Worm (Caenorhabditis elegans) whole organism, L2 larva: Measurements from ENCODE around the gene W01D2.3.

Experiments
- C34F6.9 ChIP-seq: fragments of 150-350 bp; optimal IDR thresholded peaks from 2 replicates; lab custom pipeline; 2014; ENCODE audit warnings: missing biosample characterization, missing genetic modification characterization
- F13H6.1 ChIP-seq: sonication (generic microtip); optimal IDR thresholded peaks from 2 replicates; lab custom pipeline; 2016; ENCODE audit warnings: missing genetic modification characterization, missing compliant biosample characterization
- alr-1 ChIP-seq: fragments of 150-350 bp; optimal IDR thresholded peaks from 2 replicates; lab custom pipeline; 2014; ENCODE audit warnings: missing biosample characterization, missing genetic modification characterization
- aly-2 ChIP-seq: fragments of 150-350 bp; optimal IDR thresholded peaks from 2 replicates; lab custom pipeline; 2014; ENCODE audit warnings: missing biosample characterization, missing genetic modification characterization
- blmp-1 ChIP-seq: sonication (generic microtip); optimal IDR thresholded peaks from 2 replicates; lab custom pipeline; 2017; ENCODE audit warnings: missing genetic modification characterization, mild to moderate bottlenecking, missing compliant biosample characterization, antibody characterized with exemption, moderate library complexity; ENCODE audit not compliant: insufficient read depth
- ceh-16 ChIP-seq: fragments of 150-350 bp; optimal IDR thresholded peaks from 2 replicates; lab custom pipeline; 2014; ENCODE audit warnings: missing biosample characterization, missing genetic modification characterization
- ceh-82 ChIP-seq: fragments of 150-350 bp; optimal IDR thresholded peaks from 2 replicates; lab custom pipeline; 2014; ENCODE audit warnings: missing biosample characterization, missing genetic modification characterization
- dmd-4 ChIP-seq: sonication (generic microtip); optimal IDR thresholded peaks from 2 replicates; lab custom pipeline; 2017; ENCODE audit warnings: missing biosample characterization, missing genetic modification characterization
- egl-27 ChIP-seq: sonication (generic microtip); optimal IDR thresholded peaks from 3 replicates; lab custom pipeline; 2017; ENCODE audit warnings: missing biosample characterization, missing genetic modification reagents, missing genetic modification characterization
- elt-1 ChIP-seq: fragments of 150-350 bp; optimal IDR thresholded peaks from 2 replicates; lab custom pipeline; 2014; ENCODE audit warnings: missing biosample characterization, missing genetic modification characterization
- elt-3 ChIP-seq: sonication (generic microtip); optimal IDR thresholded peaks from 2 replicates; lab custom pipeline; 2017; ENCODE audit warnings: missing biosample characterization, missing genetic modification characterization
- fos-1 ChIP-seq: fragments of 150-350 bp; optimal IDR thresholded peaks from 2 replicates; lab custom pipeline; 2014; ENCODE audit warnings: missing biosample characterization, missing genetic modification characterization
- lin-11 ChIP-seq: fragments of 150-350 bp; sonication (generic microtip); optimal IDR thresholded peaks from 2 replicates; lab custom pipeline; 2014; ENCODE audit warnings: missing biosample characterization, missing genetic modification characterization, inconsistent platforms, mixed read lengths
- lin-13 ChIP-seq: fragments of 150-350 bp; optimal IDR thresholded peaks from 2 replicates; lab custom pipeline; 2014; ENCODE audit warnings: missing biosample characterization, missing genetic modification reagents, missing genetic modification characterization
- lsy-2 ChIP-seq, 2 experiments: fragments of 150-350 bp in 1 of 2; sonication (generic microtip) in 1 of 2; optimal IDR thresholded peaks; 2 replicates each; lab custom pipeline; 2014 to 2017; ENCODE audit warnings: missing biosample characterization in 2 of 2, missing genetic modification characterization in 2 of 2
- mab-5 ChIP-seq: fragments of 150-350 bp; optimal IDR thresholded peaks from 2 replicates; lab custom pipeline; 2014; ENCODE audit warnings: missing biosample characterization, missing genetic modification characterization
- mdl-1 ChIP-seq, 2 experiments: fragments of 150-350 bp in 1 of 2; sonication (generic microtip) in 1 of 2; optimal IDR thresholded peaks; 2 replicates each; lab custom pipeline; 2017; ENCODE audit warnings: missing biosample characterization in 2 of 2, missing genetic modification characterization in 2 of 2
- nhr-10 ChIP-seq: sonication (generic microtip); optimal IDR thresholded peaks from 2 replicates; lab custom pipeline; 2017; ENCODE audit warnings: missing biosample characterization, missing genetic modification characterization
- nhr-11 ChIP-seq: fragments of 150-350 bp; optimal IDR thresholded peaks from 2 replicates; lab custom pipeline; 2014; ENCODE audit warnings: missing biosample characterization, missing genetic modification characterization
- nhr-12 ChIP-seq: fragments of 150-350 bp; optimal IDR thresholded peaks from 2 replicates; lab custom pipeline; 2014; ENCODE audit warnings: missing biosample characterization, missing genetic modification characterization
- nhr-129 ChIP-seq: fragments of 150-350 bp; optimal IDR thresholded peaks from 2 replicates; lab custom pipeline; 2014; ENCODE audit warnings: missing biosample characterization, missing genetic modification characterization
- nhr-237 ChIP-seq: fragments of 150-350 bp; optimal IDR thresholded peaks from 2 replicates; lab custom pipeline; 2014; ENCODE audit warnings: missing biosample characterization, missing genetic modification characterization
- nhr-6 ChIP-seq: fragments of 150-350 bp; optimal IDR thresholded peaks from 2 replicates; lab custom pipeline; 2014; ENCODE audit warnings: missing biosample characterization, missing genetic modification characterization
- nhr-77 ChIP-seq: fragments of 150-350 bp; optimal IDR thresholded peaks from 2 replicates; lab custom pipeline; 2014; ENCODE audit warnings: missing biosample characterization, missing genetic modification characterization
- skn-1 ChIP-seq: sonication (generic microtip); optimal IDR thresholded peaks from 2 replicates; lab custom pipeline; 2017; ENCODE audit warnings: missing biosample characterization, missing genetic modification characterization
- sma-3 ChIP-seq: sonication (generic microtip); optimal IDR thresholded peaks from 2 replicates; lab custom pipeline; 2016; ENCODE audit warnings: missing genetic modification reagents, missing genetic modification characterization, missing compliant biosample characterization
- sma-9 ChIP-seq, 2 experiments: fragments of 150-350 bp in 1 of 2; sonication (generic microtip) in 1 of 2; optimal IDR thresholded peaks; 2 replicates each; lab custom pipeline; 2014 to 2016; ENCODE audit warnings: missing genetic modification characterization in 2 of 2, mild to moderate bottlenecking in 1 of 2, missing biosample characterization in 1 of 2, missing compliant biosample characterization in 1 of 2, missing genetic modification reagents in 1 of 2, moderate library complexity in 1 of 2
- unc-55 ChIP-seq: fragments of 150-350 bp; sonication (generic microtip); optimal IDR thresholded peaks from 3 replicates; lab custom pipeline; 2014; ENCODE audit warnings: missing biosample characterization, missing genetic modification reagents, missing genetic modification characterization
- unc-62 ChIP-seq: fragments of 150-350 bp; optimal IDR thresholded peaks from 2 replicates; lab custom pipeline; 2014; ENCODE audit warnings: missing biosample characterization, missing genetic modification reagents, missing genetic modification characterization
- zag-1 ChIP-seq: fragments of 150-350 bp; optimal IDR thresholded peaks from 2 replicates; lab custom pipeline; 2014; ENCODE audit warnings: missing biosample characterization, missing genetic modification characterization
- ztf-1 ChIP-seq: fragments of 200-800 bp; sonication (Bioruptor generic); conservative IDR thresholded peaks from 2 replicates; pipeline ENCODE4 v1.3.6; 2022; ENCODE audit warnings: missing genetic modification characterization, missing compliant biosample characterization
- ztf-4 ChIP-seq: fragments of 150-350 bp; optimal IDR thresholded peaks from 2 replicates; lab custom pipeline; 2014; ENCODE audit warnings: missing biosample characterization, missing genetic modification characterization

Gene W01D2.3

ce11 chrII:14772956-14773788 is 30.9 kb downstream of the W01D2.3 start, which contains the start of gene Y54E2A.7:
TSS of gene Y54E2A.7 (minus strand) at chrII:14773006.
- TF ChIP-seq skn-1 (tag; lab: Kevin White, UChicago) = no peak
- TF ChIP-seq egl-27 = no peak
- no peak for TF ChIP-seq nhr-77
- TF ChIP-seq unc-62 (GFP tag; lab: Kevin White, UChicago) = no peak
- no peak for TF ChIP-seq ztf-1 (GFP tag; lab: Robert Waterston, UW)
- no peak for TF ChIP-seq F13H6.1
- no peak for TF ChIP-seq blmp-1
- TF ChIP-seq ceh-16 = no peak
- no peak for TF ChIP-seq elt-3
- TF ChIP-seq lin-13 (GFP tag; lab: Kevin White, UChicago) = no peak

- TF ChIP-seq lin-11 (tag; lab: Kevin White, UChicago) = no peak
These were observed 32.0 kb downstream of the W01D2.3 start for ce11 chrII:14772113-14772512.

ce11 chrII:14771096-14771495 is 33.0 kb downstream of the W01D2.3 start:
- TF ChIP-seq mdl-1 (tag; optimal IDR thresholded peaks at IDR 0.05; lab: Kevin White, UChicago) = no peak
- TF ChIP-seq unc-62 (GFP tag; lab: Kevin White, UChicago) = no peak
- TF ChIP-seq sma-9 (GFP tag; optimal IDR thresholded peaks at IDR 0.05; lab: Kevin White, UChicago) = no peak
- TF ChIP-seq sma-9 (tag; optimal IDR thresholded peaks at IDR 0.05; lab: Kevin White, UChicago) = no peak
- TF ChIP-seq ztf-1 (GFP tag; lab: Robert Waterston, UW) = no peak
- no peak for TF ChIP-seq alr-1
- no peak for TF ChIP-seq nhr-237
- no peak for TF ChIP-seq fos-1
- TF ChIP-seq blmp-1 = no peak
- TF ChIP-seq dmd-4 (tag; lab: Kevin White, UChicago) = no peak

ce11 chrII:14768804-14769203 is 35.3 kb downstream of the W01D2.3 start:
- no peak for TF ChIP-seq sma-3 (GFP tag; lab: Kevin White, UChicago)
- TF ChIP-seq nhr-10 (tag; lab: Kevin White, UChicago) = no peak
- no peak for TF ChIP-seq ztf-4
- no peak for TF ChIP-seq lsy-2 (tag; optimal IDR thresholded peaks at IDR 0.05; lab: Kevin White, UChicago)
- TF ChIP-seq ceh-82 (tag; lab: Kevin White, UChicago) = no peak
- no peak for TF ChIP-seq nhr-129 (tag; lab: Kevin White, UChicago)
- no peak for TF ChIP-seq mab-5
- no peak for TF ChIP-seq nhr-6 (tag; lab: Kevin White, UChicago)

- TF ChIP-seq lin-11 (tag; lab: Kevin White, UChicago) (no peak), nhr-129 (tag; lab: Kevin White, UChicago) (no peak), nhr-10 (tag; lab: Kevin White, UChicago) (no peak), mdl-1 (tag; optimal IDR thresholded peaks at IDR 0.05; lab: Kevin White, UChicago) (no peak), elt-1 (tag; lab: Kevin White, UChicago) (no peak), egl-27 (no peak), aly-2 (tag; lab: Kevin White, UChicago) (no peak), fos-1 (no peak), nhr-12 (tag; lab: Kevin White, UChicago) (no peak), nhr-11 (tag; lab: Kevin White, UChicago) (no peak), ztf-4 (no peak), zag-1 (tag; lab: Kevin White, UChicago) (no peak), ceh-82 (tag; lab: Kevin White, UChicago) (no peak), unc-55 (no peak), C34F6.9 (tag; lab: Kevin White, UChicago) (no peak), unc-62 (GFP tag; lab: Kevin White, UChicago) (no peak)
These were observed 46.4 kb downstream of the W01D2.3 start, which contains the start of gene Y54E2A.5 for ce11 chrII:14757711-14758110. TSS of gene Y54E2A.5 (minus strand) at chrII:14757811.
